Fruit fly (Drosophila melanogaster) whole organism, embryonic: ENCODE results near the gene Seipin.

Experiments
- Antp ChIP-seq: fragments of 200-800 bp; sonication (Bioruptor generic); optimal IDR thresholded peaks from 3 replicates; lab custom pipeline; 2016; ENCODE audit warnings: missing biosample characterization, missing genetic modification characterization
- B-H2 ChIP-seq: fragments of 200-800 bp; sonication (Bioruptor generic); optimal IDR thresholded peaks from 2 replicates; lab custom pipeline; 2018; ENCODE audit warnings: missing biosample characterization, mild to moderate bottlenecking, missing genetic modification characterization
- CG10267 ChIP-seq: fragments of 200-800 bp; sonication (Bioruptor generic); optimal IDR thresholded peaks from 2 replicates; lab custom pipeline; 2018; ENCODE audit warnings: missing biosample characterization, mild to moderate bottlenecking, missing genetic modification characterization, moderate library complexity
- CG10959 ChIP-seq: fragments of 200-800 bp; sonication (Bioruptor generic); IDR thresholded peaks from 2 replicates; pipeline ENCODE4 v1.3.6; 2022; ENCODE audit warnings: missing biosample characterization, missing genetic modification characterization
- CG11560 ChIP-seq: fragments of 200-800 bp; sonication (Bioruptor generic); IDR thresholded peaks from 3 replicates; pipeline ENCODE4 v1.3.6; 2022; ENCODE audit warnings: missing biosample characterization, missing genetic modification characterization
- CG12236 ChIP-seq: fragments of 200-800 bp; sonication (Bioruptor generic); optimal IDR thresholded peaks from 2 replicates; lab custom pipeline; 2016; ENCODE audit warnings: missing biosample characterization, missing genetic modification characterization
- CG12391 ChIP-seq: fragments of 200-800 bp; sonication (Bioruptor generic); optimal IDR thresholded peaks from 3 replicates; lab custom pipeline; 2018; ENCODE audit warnings: missing biosample characterization, mild to moderate bottlenecking, missing genetic modification characterization, moderate library complexity
- CG13624 ChIP-seq: fragments of 200-800 bp; sonication (Bioruptor generic); optimal IDR thresholded peaks from 2 replicates; lab custom pipeline; 2016; ENCODE audit warnings: missing biosample characterization, missing genetic modification characterization
- CG13775 ChIP-seq: fragments of 200-800 bp; sonication (Bioruptor generic); optimal IDR thresholded peaks from 3 replicates; lab custom pipeline; 2017; ENCODE audit warnings: missing biosample characterization, mild to moderate bottlenecking, missing genetic modification characterization
- CG14667 ChIP-seq: fragments of 200-800 bp; sonication (Bioruptor generic); IDR thresholded peaks from 2 replicates; pipeline ENCODE4 v1.3.6; 2022; ENCODE audit warnings: missing biosample characterization, missing genetic modification characterization
- CG1602 ChIP-seq: fragments of 200-800 bp; sonication (Bioruptor generic); optimal IDR thresholded peaks from 3 replicates; lab custom pipeline; 2016; ENCODE audit warnings: missing biosample characterization, missing genetic modification characterization
- CG1603 ChIP-seq: fragments of 200-800 bp; sonication (Bioruptor generic); optimal IDR thresholded peaks from 2 replicates; lab custom pipeline; 2019; ENCODE audit warnings: missing biosample characterization, mild to moderate bottlenecking, missing genetic modification characterization, moderate library complexity
- CG16815 ChIP-seq: fragments of 200-800 bp; sonication (Bioruptor generic); optimal IDR thresholded peaks from 3 replicates; lab custom pipeline; 2017; ENCODE audit warnings: missing biosample characterization, mild to moderate bottlenecking, missing genetic modification characterization
- CG17385 ChIP-seq: fragments of 200-800 bp; sonication (Bioruptor generic); optimal IDR thresholded peaks from 3 replicates; lab custom pipeline; 2018; ENCODE audit warnings: missing biosample characterization, mild to moderate bottlenecking, missing genetic modification characterization
- CG1832 ChIP-seq: fragments of 200-800 bp; sonication (Bioruptor generic); optimal IDR thresholded peaks from 2 replicates; lab custom pipeline; 2017; ENCODE audit warnings: missing biosample characterization, mild to moderate bottlenecking, missing genetic modification characterization, inconsistent platforms
- CG2889 ChIP-seq: fragments of 200-800 bp; sonication (Bioruptor generic); IDR thresholded peaks from 3 replicates; pipeline ENCODE4 v1.3.6; 2022; ENCODE audit warnings: missing biosample characterization, missing genetic modification characterization
- CG4854 ChIP-seq: fragments of 200-800 bp; sonication (Bioruptor generic); optimal IDR thresholded peaks from 2 replicates; lab custom pipeline; 2016; ENCODE audit warnings: missing biosample characterization, missing genetic modification characterization, inconsistent platforms
- CG6254 ChIP-seq: fragments of 200-800 bp; sonication (Bioruptor generic); optimal IDR thresholded peaks from 3 replicates; lab custom pipeline; 2017; ENCODE audit warnings: mild to moderate bottlenecking, missing biosample characterization, missing genetic modification reagents, missing genetic modification characterization
- CG6689 ChIP-seq: fragments of 200-800 bp; sonication (Bioruptor generic); IDR thresholded peaks from 2 replicates; pipeline ENCODE4 v1.3.6; 2022; ENCODE audit warnings: missing biosample characterization, missing genetic modification characterization
- CG6854 ChIP-seq: fragments of 200-800 bp; sonication (Bioruptor generic); optimal IDR thresholded peaks from 3 replicates; lab custom pipeline; 2017; ENCODE audit warnings: missing biosample characterization, mild to moderate bottlenecking, missing genetic modification characterization
- CG8359 ChIP-seq: fragments of 200-800 bp; sonication (Bioruptor generic); optimal IDR thresholded peaks from 2 replicates; lab custom pipeline; 2017; ENCODE audit warnings: missing biosample characterization, mild to moderate bottlenecking, missing genetic modification characterization, borderline replicate concordance
- CG8478 ChIP-seq: fragments of >200 bp; optimal IDR thresholded peaks from 2 replicates; lab custom pipeline; 2018
- Fer1 ChIP-seq: fragments of 200-800 bp; sonication (Bioruptor generic); optimal IDR thresholded peaks from 2 replicates; lab custom pipeline; 2017; ENCODE audit warnings: missing biosample characterization, mild to moderate bottlenecking, missing genetic modification characterization
- GATAe ChIP-seq: fragments of 200-800 bp; sonication (Bioruptor generic); conservative IDR thresholded peaks from 2 replicates; pipeline ENCODE4 v1.3.6; 2022; ENCODE audit warnings: missing biosample characterization, missing genetic modification characterization
- H2.0 ChIP-seq: fragments of 200-800 bp; sonication (Bioruptor generic); IDR thresholded peaks from 2 replicates; pipeline ENCODE4 v1.3.6; 2022; ENCODE audit warnings: missing biosample characterization, missing genetic modification characterization
- Lhr ChIP-seq: fragments of 200-800 bp; sonication (Bioruptor generic); optimal IDR thresholded peaks from 3 replicates; lab custom pipeline; 2017; ENCODE audit warnings: mild to moderate bottlenecking, missing biosample characterization, missing genetic modification reagents, missing genetic modification characterization
- Meics ChIP-seq: fragments of 200-800 bp; sonication (Bioruptor generic); optimal IDR thresholded peaks from 2 replicates; lab custom pipeline; 2017; ENCODE audit warnings: missing biosample characterization, mild to moderate bottlenecking, missing genetic modification characterization
- Mes4 ChIP-seq: fragments of 200-800 bp; sonication (Bioruptor generic); optimal IDR thresholded peaks from 2 replicates; lab custom pipeline; 2016; ENCODE audit warnings: missing biosample characterization, missing genetic modification characterization
- Nf-YA ChIP-seq: fragments of 200-800 bp; sonication (Bioruptor generic); IDR thresholded peaks from 2 replicates; pipeline ENCODE4 v1.3.6; 2022; ENCODE audit warnings: missing biosample characterization, missing genetic modification characterization
- Nf-YB ChIP-seq: fragments of 200-800 bp; sonication (Bioruptor generic); optimal IDR thresholded peaks from 3 replicates; lab custom pipeline; 2019; ENCODE audit warnings: missing biosample characterization, mild to moderate bottlenecking, missing genetic modification characterization, moderate library complexity
- ash1 ChIP-seq: fragments of 200-800 bp; sonication (Bioruptor generic); optimal IDR thresholded peaks from 2 replicates; lab custom pipeline; 2018; ENCODE audit warnings: missing biosample characterization, mild to moderate bottlenecking, missing genetic modification characterization
- ato ChIP-seq: fragments of 200-800 bp; sonication (Bioruptor generic); IDR thresholded peaks from 2 replicates; pipeline ENCODE4 v1.3.6; 2022; ENCODE audit warnings: missing biosample characterization, missing genetic modification characterization; ENCODE audit not compliant: partially characterized antibody
- bab2 ChIP-seq: fragments of 200-800 bp; sonication (Bioruptor generic); optimal IDR thresholded peaks from 2 replicates; lab custom pipeline; 2016; ENCODE audit warnings: missing biosample characterization, missing genetic modification characterization
- btn ChIP-seq: fragments of 200-800 bp; sonication (Bioruptor generic); optimal IDR thresholded peaks from 2 replicates; lab custom pipeline; 2016; ENCODE audit warnings: missing biosample characterization, missing genetic modification characterization
- caup ChIP-seq: fragments of 200-800 bp; sonication (Bioruptor generic); optimal IDR thresholded peaks from 3 replicates; lab custom pipeline; 2017; ENCODE audit warnings: missing biosample characterization, mild to moderate bottlenecking, missing genetic modification characterization, moderate library complexity; ENCODE audit not compliant: severe bottlenecking
- chif ChIP-seq, 2 experiments: fragments of 200-800 bp; sonication (Bioruptor generic); optimal IDR thresholded peaks; 3 replicates each; lab custom pipeline; 2016; ENCODE audit warnings: missing biosample characterization in 2 of 2, missing genetic modification characterization in 2 of 2
- ems ChIP-seq: fragments of 200-800 bp; sonication (Bioruptor generic); optimal IDR thresholded peaks from 3 replicates; lab custom pipeline; 2016; ENCODE audit warnings: missing biosample characterization, missing genetic modification characterization
- gsb-n ChIP-seq: fragments of 200-800 bp; sonication (Bioruptor generic); optimal IDR thresholded peaks from 3 replicates; lab custom pipeline; 2018; ENCODE audit warnings: missing biosample characterization, mild to moderate bottlenecking, missing genetic modification characterization
- hkb ChIP-seq, 2 experiments: fragments of 200-800 bp in 1 of 2; fragments of >200 bp in 1 of 2; sonication (Bioruptor generic) in 1 of 2; IDR thresholded peaks in 1 of 2; optimal IDR thresholded peaks in 1 of 2; 2 replicates each; pipeline versions ENCODE4 v1.3.6 to Lab custom; 2017 to 2022; ENCODE audit warnings: missing biosample characterization in 1 of 2, missing genetic modification characterization in 1 of 2
- jigr1 ChIP-seq: fragments of 200-800 bp; sonication (Bioruptor generic); IDR thresholded peaks from 3 replicates; pipeline ENCODE4 v1.3.6; 2022; ENCODE audit warnings: missing biosample characterization, missing genetic modification characterization
- oc ChIP-seq: fragments of 200-800 bp; sonication (Bioruptor generic); optimal IDR thresholded peaks from 2 replicates; lab custom pipeline; 2018; ENCODE audit warnings: missing biosample characterization, mild to moderate bottlenecking, missing genetic modification characterization, moderate library complexity
- otp ChIP-seq: fragments of 200-800 bp; sonication (Bioruptor generic); IDR thresholded peaks from 3 replicates; pipeline ENCODE4, ENCODE4 v1.3.6; 2022; ENCODE audit warnings: missing biosample characterization, missing genetic modification characterization
- row ChIP-seq: fragments of 200-800 bp; sonication (Bioruptor generic); IDR thresholded peaks from 3 replicates; pipeline ENCODE4 v1.3.6; 2022; ENCODE audit warnings: missing biosample characterization, missing genetic modification characterization
- sob ChIP-seq: fragments of 200-800 bp; sonication (Bioruptor generic); IDR thresholded peaks from 2 replicates; pipeline ENCODE4 v1.3.6; 2022; ENCODE audit warnings: missing biosample characterization, missing genetic modification characterization
- tna ChIP-seq: fragments of 200-800 bp; sonication (Bioruptor generic); IDR thresholded peaks from 2 replicates; pipeline ENCODE4 v1.3.6; 2022; ENCODE audit warnings: missing biosample characterization, missing genetic modification characterization; ENCODE audit not compliant: partially characterized antibody
- unpg ChIP-seq: fragments of 200-800 bp; sonication (Bioruptor generic); optimal IDR thresholded peaks from 3 replicates; lab custom pipeline; 2018; ENCODE audit warnings: missing biosample characterization, mild to moderate bottlenecking, missing genetic modification characterization, moderate library complexity
- vnd ChIP-seq: fragments of 200-800 bp; sonication (Bioruptor generic); IDR thresholded peaks from 3 replicates; pipeline ENCODE4 v1.3.6; 2022; ENCODE audit warnings: missing biosample characterization, missing genetic modification characterization; ENCODE audit not compliant: partially characterized antibody
- zf30C ChIP-seq: fragments of 200-800 bp; sonication (Bioruptor generic); optimal IDR thresholded peaks from 3 replicates; lab custom pipeline; 2018; ENCODE audit warnings: missing biosample characterization, mild to moderate bottlenecking, missing genetic modification characterization

The Seipin gene

dm6 chrX:2633847-2634776, 14.5 kb downstream of the Seipin start, which contains the start of gene sgg (continued):
- TF ChIP-seq CG1602 (GFP tag; lab: Kevin White, UChicago) (no peak), Mes4 (GFP tag; lab: Kevin White, UChicago) (no peak), otp (GFP tag; lab: Robert Waterston, UW) (no peak), Nf-YA (no peak), CG8478 (lab: Kevin White, UChicago) (peak; percentile 93), Antp (no peak), CG11560 (peak; percentile 98), ems (GFP tag; lab: Kevin White, UChicago) (no peak), GATAe (GFP tag; lab: Robert Waterston, UW) (no peak), CG12236 (GFP tag; lab: Kevin White, UChicago) (no peak), H2.0 (no peak), CG8359 (GFP tag; lab: Kevin White, UChicago) (no peak), B-H2 (GFP tag; lab: Kevin White, UChicago) (no peak), CG16815 (GFP tag; lab: Kevin White, UChicago) (no peak), jigr1 (GFP tag; lab: Robert Waterston, UW) (no peak), vnd (no peak), Lhr (GFP tag; lab: Kevin White, UChicago) (peak; percentile 53)

- TF ChIP-seq unpg (no peak), oc (tag; lab: Kevin White, UChicago) (no peak), Meics (GFP tag; lab: Kevin White, UChicago) (no peak), CG1603 (no peak), CG1832 (GFP tag; lab: Kevin White, UChicago) (no peak), Nf-YB (GFP tag; lab: Kevin White, UChicago) (no peak), CG17385 (no peak), hkb (optimal IDR thresholded peaks at IDR 0.05; lab: Kevin White, UChicago) (no peak), hkb (GFP tag; IDR thresholded peaks at IDR 0.05; lab: Robert Waterston, UW) (no peak), caup (no peak), row (peak; percentile 30; the same call in 2 of the 3 replicates), CG10959 (GFP tag; lab: Robert Waterston, UW) (no peak), CG6689 (GFP tag; lab: Robert Waterston, UW) (no peak), CG12391 (tag; lab: Kevin White, UChicago) (peak; percentile 0), gsb-n (tag; lab: Kevin White, UChicago) (no peak), tna (GFP tag; lab: Robert Waterston, UW) (no peak), chif (GFP tag; optimal IDR thresholded peaks at IDR 0.05; lab: Kevin White, UChicago) (peak in 1 of 2 experiments; percentile 17), CG13775 (GFP tag; lab: Kevin White, UChicago) (peak; percentile 18), zf30C (GFP tag; lab: Kevin White, UChicago) (no peak), Fer1 (GFP tag; lab: Kevin White, UChicago) (no peak), ato (GFP tag; lab: Robert Waterston, UW) (no peak), CG14667 (GFP tag; lab: Robert Waterston, UW) (no peak), CG6254 (GFP tag; lab: Kevin White, UChicago) (no peak), CG6854 (GFP tag; lab: Kevin White, UChicago) (no peak), CG10267 (tag; lab: Kevin White, UChicago) (no peak), sob (GFP tag; lab: Robert Waterston, UW) (no peak), ash1 (GFP tag; lab: Kevin White, UChicago) (no peak), CG4854 (GFP tag; lab: Kevin White, UChicago) (no peak), bab2 (no peak), btn (GFP tag; lab: Kevin White, UChicago) (no peak), CG13624 (GFP tag; lab: Kevin White, UChicago) (no peak), CG2889 (GFP tag; lab: Robert Waterston, UW) (no peak)
Measured at dm6 chrX:2635075-2635643, 15.6 kb downstream of the Seipin start.
